Worm (Caenorhabditis elegans): ENCODE results near the gene F54C9.7.

F54C9.7 gene

ce11 chrII:8546975-8547374, 26.2 kb upstream of the F54C9.7 start (continued):
- TF ChIP-seq C38D4.7 (GFP tag; optimal IDR thresholded peaks at IDR 0.05) (peak; percentile 78), pha-2 (tag; optimal IDR thresholded peaks at IDR 0.05) (peak; percentile 89), ztf-16 (tag; optimal IDR thresholded peaks at IDR 0.05) (peak; percentile 75), sox-2 (GFP tag; IDR thresholded peaks at IDR 0.05) (peak; percentile 74), syd-9 (tag; optimal IDR thresholded peaks at IDR 0.05) (peak; percentile 78), pat-9 (tag; optimal IDR thresholded peaks at IDR 0.05) (peak; percentile 83), sox-4 (tag; optimal IDR thresholded peaks at IDR 0.05) (peak; percentile 84), tbx-2 (tag; optimal IDR thresholded peaks at IDR 0.05) (peak; percentile 88), ttx-3 (tag; optimal IDR thresholded peaks at IDR 0.05) (peak; percentile 84), lin-11 (tag; optimal IDR thresholded peaks at IDR 0.05) (peak; percentile 83), gmeb-2 (tag; optimal IDR thresholded peaks at IDR 0.05) (peak; percentile 86), hlh-6 (tag; optimal IDR thresholded peaks at IDR 0.05) (peak; percentile 85), fkh-6 (tag; optimal IDR thresholded peaks at IDR 0.05) (peak; percentile 78), elt-2 (tag; optimal IDR thresholded peaks at IDR 0.05) (peak; percentile 92), ceh-14 (tag; optimal IDR thresholded peaks at IDR 0.05) (peak; percentile 59), unc-3 (GFP tag; conservative IDR thresholded peaks at IDR 0.05) (peak; percentile 71; the same call in 1 of the 2 replicates), unc-3 (tag; optimal IDR thresholded peaks at IDR 0.05) (peak; percentile 75), ets-4 (tag; optimal IDR thresholded peaks at IDR 0.05) (peak; percentile 71), hlh-30 (tag; optimal IDR thresholded peaks at IDR 0.05; ENCODE audit: insufficient read depth) (peak; percentile 11), ceh-34 (tag; optimal IDR thresholded peaks at IDR 0.05) (peak; percentile 90), ceh-2 (tag; optimal IDR thresholded peaks at IDR 0.05) (peak; percentile 74), ceh-31 (tag; optimal IDR thresholded peaks at IDR 0.05) (peak; percentile 66), ama-1 (optimal IDR thresholded peaks at IDR 0.05) (no peak), nhr-11 (tag; optimal IDR thresholded peaks at IDR 0.05) (no peak), fkh-10 (GFP tag; optimal IDR thresholded peaks at IDR 0.05) (no peak), ceh-24 (tag; optimal IDR thresholded peaks at IDR 0.05) (peak; percentile 65), C08G9.2 (tag; optimal IDR thresholded peaks at IDR 0.05) (peak; percentile 63), rnt-1 (tag; optimal IDR thresholded peaks at IDR 0.05) (peak; percentile 79), hlh-15 (tag; optimal IDR thresholded peaks at IDR 0.05) (peak; percentile 61), ceh-30 (tag; optimal IDR thresholded peaks at IDR 0.05) (peak; percentile 28), pros-1 (tag; optimal IDR thresholded peaks at IDR 0.05) (no peak), zip-5 (tag; optimal IDR thresholded peaks at IDR 0.05) (peak; percentile 33), ceh-18 (tag; optimal IDR thresholded peaks at IDR 0.05) (peak; percentile 56), npax-4 (tag; optimal IDR thresholded peaks at IDR 0.05) (peak; percentile 55), ceh-19 (GFP tag; optimal IDR thresholded peaks at IDR 0.05) (peak; percentile 81), che-1 (tag; optimal IDR thresholded peaks at IDR 0.05) (peak; percentile 88), odd-2 (tag; optimal IDR thresholded peaks at IDR 0.05) (peak; percentile 23), unc-86 (tag; optimal IDR thresholded peaks at IDR 0.05) (peak; percentile 80), pqm-1 (tag; optimal IDR thresholded peaks at IDR 0.05) (peak; percentile 49)

- TF ChIP-seq nhr-11 (tag; optimal IDR thresholded peaks at IDR 0.05) (no peak), npax-4 (tag; optimal IDR thresholded peaks at IDR 0.05) (no peak), unc-42 (tag; optimal IDR thresholded peaks at IDR 0.05) (peak; percentile 81), odd-2 (tag; optimal IDR thresholded peaks at IDR 0.05) (no peak), hlh-30 (tag; optimal IDR thresholded peaks at IDR 0.05; ENCODE audit: insufficient read depth) (no peak)
Measured at ce11 chrII:8551100-8551499, 22.0 kb upstream of the F54C9.7 start.

DNA sequence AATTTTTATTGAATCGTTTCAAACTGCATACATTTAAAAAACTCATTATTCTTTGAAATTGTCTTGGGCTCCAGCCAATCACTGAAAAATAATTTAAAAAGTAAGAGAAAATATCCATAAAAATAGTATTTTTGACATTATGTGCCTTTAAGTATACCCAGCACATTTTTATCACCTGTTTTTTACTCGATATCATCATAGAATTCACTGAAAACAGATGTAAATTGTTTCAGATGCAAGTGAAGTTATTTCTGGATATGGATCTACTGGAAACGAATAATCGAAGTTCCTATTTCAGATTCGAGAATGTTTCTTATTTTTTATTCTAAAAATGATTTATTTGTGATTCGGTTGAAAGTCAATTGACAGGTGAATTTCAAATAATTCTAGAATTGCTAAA, 18.6 kb upstream of the F54C9.7 start:
- TF ChIP-seq zip-5 (tag; optimal IDR thresholded peaks at IDR 0.05) = no peak
- no peak for TF ChIP-seq fax-1 (tag; optimal IDR thresholded peaks at IDR 0.05)
- no peak for TF ChIP-seq ceh-34 (tag; optimal IDR thresholded peaks at IDR 0.05)
- TF ChIP-seq hlh-6 (tag; optimal IDR thresholded peaks at IDR 0.05) = no peak
- TF ChIP-seq pat-9 (tag; optimal IDR thresholded peaks at IDR 0.05) = no peak
